Worm (Caenorhabditis elegans): ENCODE measurements around the gene D1086.7.

Gene D1086.7

DNA sequence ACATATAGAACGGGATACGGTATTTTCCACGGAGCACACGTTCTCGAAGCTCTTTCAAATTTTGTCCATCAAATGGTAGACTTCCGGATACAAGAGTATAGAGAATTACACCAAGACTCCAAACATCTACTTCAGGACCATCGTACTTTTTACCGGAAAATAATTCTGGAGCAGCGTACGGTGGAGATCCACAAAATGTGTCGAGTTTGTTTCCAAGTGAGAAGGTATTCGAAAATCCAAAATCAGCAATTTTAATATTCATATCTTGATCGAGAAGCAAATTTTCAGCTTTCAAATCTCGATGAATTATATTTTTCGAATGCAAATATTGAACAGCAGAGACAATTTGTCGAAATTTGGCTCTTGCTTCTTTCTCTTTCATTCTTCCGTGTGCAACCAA lies 39.1 kb downstream of the D1086.7 start:
- TF ChIP-seq ztf-11 (tag; optimal IDR thresholded peaks at IDR 0.05) (no peak), aha-1 (tag) (peak; percentile 92), F49E8.2 (tag; optimal IDR thresholded peaks at IDR 0.05; ENCODE audit: borderline replicate concordance) (no peak)

DNA sequence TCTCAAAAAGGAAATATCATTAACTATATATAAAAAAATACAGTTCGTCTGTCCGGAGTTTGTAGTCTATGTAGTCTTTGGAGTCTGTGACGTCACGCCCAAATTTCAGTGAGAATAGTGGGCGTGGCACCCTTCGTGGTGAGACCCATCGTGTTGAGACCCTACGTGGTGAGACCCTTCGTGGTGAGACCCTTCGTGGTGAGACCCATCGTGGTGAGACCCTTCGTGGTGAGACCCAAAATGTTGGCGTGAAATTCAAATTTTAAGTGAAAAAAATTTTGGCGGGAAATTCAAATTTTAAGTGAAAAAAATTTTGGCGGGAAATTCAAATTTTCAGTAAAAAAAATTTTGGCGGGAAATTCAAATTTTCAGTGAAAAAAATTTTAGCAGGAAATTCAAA lies 40.1 kb downstream of the D1086.7 start:
- peak; percentile 25; the same call in 1 of the 2 replicates for TF ChIP-seq lin-38 (GFP tag; IDR thresholded peaks at IDR 0.05)
- TF ChIP-seq snpc-1.2 (GFP tag; IDR thresholded peaks at IDR 0.05): 0 out of 2 replicates have a peak, but pooled peaks have one; percentile 12
- TF ChIP-seq zfp-3 (GFP tag; conservative IDR thresholded peaks at IDR 0.05): 0 out of 2 replicates have a peak, but pooled peaks have one; percentile 49
- TF ChIP-seq madf-9 (GFP tag; conservative IDR thresholded peaks at IDR 0.05): 0 out of 2 replicates have a peak, but pooled peaks have one; percentile 13
- 0 out of 2 replicates have a peak, but pooled peaks have one; percentile 45 for TF ChIP-seq Y105C5A.15 (GFP tag; IDR thresholded peaks at IDR 0.05)
- peak; percentile 31 for TF ChIP-seq dmd-6 (GFP tag; IDR thresholded peaks at IDR 0.05)
- peak; percentile 7; the same call in 1 of the 2 replicates for TF ChIP-seq set-16 (GFP tag; IDR thresholded peaks at IDR 0.05)
- 0 out of 2 replicates have a peak, but pooled peaks have one; percentile 35 for TF ChIP-seq mdt-29 (GFP tag; IDR thresholded peaks at IDR 0.05)
- TF ChIP-seq nhr-41 (GFP tag; IDR thresholded peaks at IDR 0.05): peak; percentile 16; the same call in 1 of the 2 replicates

DNA sequence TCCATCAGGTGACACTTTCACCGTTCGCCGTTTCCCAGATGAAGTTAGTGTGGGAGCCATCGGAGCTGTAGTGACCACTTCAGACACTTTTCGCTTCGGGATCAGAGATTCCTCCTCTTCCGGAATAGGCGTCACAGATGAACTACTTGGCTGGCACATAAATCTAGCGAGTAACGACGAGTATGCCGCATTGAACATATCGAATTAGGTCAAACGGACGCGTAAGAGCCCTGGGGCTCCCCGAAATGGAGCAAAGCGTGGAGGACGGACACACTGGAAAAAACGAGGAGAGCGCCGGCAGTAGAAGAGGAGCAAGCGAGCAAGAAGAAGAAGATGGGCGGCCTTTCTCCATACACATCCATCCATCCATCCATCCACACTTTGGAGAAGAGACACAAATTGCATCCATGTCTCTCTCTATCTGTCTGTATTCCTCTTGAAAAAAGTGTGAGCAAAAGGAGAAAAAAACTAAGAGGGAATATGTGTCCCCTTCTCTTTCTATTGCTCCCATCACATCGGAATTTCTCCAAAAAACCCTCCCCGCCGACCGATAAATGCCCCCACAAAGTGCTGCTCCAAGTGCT lies 42.4 kb downstream of the D1086.7 start:
- TF ChIP-seq nhr-111 (GFP tag; optimal IDR thresholded peaks at IDR 0.05) (no peak), nhr-6 (tag; optimal IDR thresholded peaks at IDR 0.05) (no peak), nhr-41 (GFP tag; IDR thresholded peaks at IDR 0.05) (no peak), lin-38 (GFP tag; IDR thresholded peaks at IDR 0.05) (no peak), unc-62 (GFP tag; optimal IDR thresholded peaks at IDR 0.05 in 1 of 2) (peak in 1 of 2 experiments; percentile 11), unc-62 (tag; optimal IDR thresholded peaks at IDR 0.05) (no peak), mes-2 (tag; optimal IDR thresholded peaks at IDR 0.05; ENCODE audit: poor library complexity, severe bottlenecking) (peak; percentile 23), dve-1 (tag; optimal IDR thresholded peaks at IDR 0.05; ENCODE audit: insufficient read depth) (no peak), arid-1 (GFP tag; conservative IDR thresholded peaks at IDR 0.05) (no peak), lim-7 (GFP tag; IDR thresholded peaks at IDR 0.05) (no peak), mxl-3 (GFP tag; optimal IDR thresholded peaks at IDR 0.05) (no peak), nhr-77 (tag; optimal IDR thresholded peaks at IDR 0.05) (no peak), set-16 (GFP tag; IDR thresholded peaks at IDR 0.05) (peak; percentile 16; the same call in 1 of the 2 replicates), php-3 (GFP tag; IDR thresholded peaks at IDR 0.05) (no peak), snpc-4 (tag; optimal IDR thresholded peaks at IDR 0.05) (no peak), mdl-1 (tag; optimal IDR thresholded peaks at IDR 0.05) (no peak), madf-9 (GFP tag; conservative IDR thresholded peaks at IDR 0.05) (no peak), F44E2.7 (GFP tag; IDR thresholded peaks at IDR 0.05) (no peak), nhr-28 (tag; optimal IDR thresholded peaks at IDR 0.05) (no peak), jun-1 (tag; optimal IDR thresholded peaks at IDR 0.05) (no peak), aha-1 (tag) (peak; percentile 57), lin-29 (GFP tag; IDR thresholded peaks at IDR 0.05) (no peak), unc-39 (tag; optimal IDR thresholded peaks at IDR 0.05) (no peak), dpl-1 (GFP tag; optimal IDR thresholded peaks at IDR 0.05) (no peak), snpc-1.2 (GFP tag; IDR thresholded peaks at IDR 0.05) (no peak), sdz-12 (GFP tag; optimal IDR thresholded peaks at IDR 0.05) (no peak), nhr-48 (tag; optimal IDR thresholded peaks at IDR 0.05) (no peak), T26A8.4 (GFP tag; IDR thresholded peaks at IDR 0.05) (no peak), hmg-1.1 (GFP tag; IDR thresholded peaks at IDR 0.05) (0 out of 2 replicates have a peak, but pooled peaks have one; percentile 17), dmd-6 (GFP tag; IDR thresholded peaks at IDR 0.05) (no peak), gei-8 (GFP tag; optimal IDR thresholded peaks at IDR 0.05) (no peak), ceh-82 (tag; optimal IDR thresholded peaks at IDR 0.05) (no peak), saeg-2 (GFP tag; IDR thresholded peaks at IDR 0.05) (no peak), F26F4.8 (GFP tag; conservative IDR thresholded peaks at IDR 0.05) (no peak), nhr-11 (tag; optimal IDR thresholded peaks at IDR 0.05) (no peak), dmd-9 (GFP tag; IDR thresholded peaks at IDR 0.05) (no peak), ceh-28 (tag; optimal IDR thresholded peaks at IDR 0.05) (no peak), ctbp-1 (GFP tag; IDR thresholded peaks at IDR 0.05) (0 out of 2 replicates have a peak, but pooled peaks have one; percentile 47), lin-13 (GFP tag; optimal IDR thresholded peaks at IDR 0.05) (no peak), mdt-29 (GFP tag; IDR thresholded peaks at IDR 0.05) (no peak)
